Fruit fly (Drosophila melanogaster) Kc167 (cell line): Measurements from ENCODE around the gene CG16719.

Experiments used
- Myc ChIP-seq: fragments of >200 bp; optimal IDR thresholded peaks from 2 replicates; lab custom pipeline; 2017; ENCODE audit warnings: missing external identifiers
- ttk ChIP-seq: sonication (Bioruptor generic); optimal IDR thresholded peaks from 2 replicates; lab custom pipeline; 2017; ENCODE audit warnings: missing external identifiers

- TF ChIP-seq Myc (lab: Kevin White, UChicago) (no peak), ttk (lab: Kevin White, UChicago) (no peak)
Measured at dm6 chr3L:9671372-9671771, 13.6 kb upstream of the CG16719 start.
